Worm (Caenorhabditis elegans) whole organism, L2 larva: ENCODE data around the gene srt-53.

Source experiments
- fos-1 ChIP-seq: fragments of 150-350 bp; optimal IDR thresholded peaks from 2 replicates; lab custom pipeline; 2014; ENCODE audit warnings: missing biosample characterization, missing genetic modification characterization
- lsy-2 ChIP-seq, 2 experiments: fragments of 150-350 bp in 1 of 2; sonication (generic microtip) in 1 of 2; optimal IDR thresholded peaks; 2 replicates each; lab custom pipeline; 2014 to 2017; ENCODE audit warnings: missing biosample characterization in 2 of 2, missing genetic modification characterization in 2 of 2
- mdl-1 ChIP-seq, 2 experiments: fragments of 150-350 bp in 1 of 2; sonication (generic microtip) in 1 of 2; optimal IDR thresholded peaks; 2 replicates each; lab custom pipeline; 2017; ENCODE audit warnings: missing biosample characterization in 2 of 2, missing genetic modification characterization in 2 of 2
- nhr-12 ChIP-seq: fragments of 150-350 bp; optimal IDR thresholded peaks from 2 replicates; lab custom pipeline; 2014; ENCODE audit warnings: missing biosample characterization, missing genetic modification characterization
- nhr-129 ChIP-seq: fragments of 150-350 bp; optimal IDR thresholded peaks from 2 replicates; lab custom pipeline; 2014; ENCODE audit warnings: missing biosample characterization, missing genetic modification characterization

- TF ChIP-seq fos-1 (tag; lab: Kevin White, UChicago) (no peak), nhr-129 (tag; lab: Kevin White, UChicago) (no peak), lsy-2 (tag; optimal IDR thresholded peaks at IDR 0.05; lab: Kevin White, UChicago) (no peak), nhr-12 (tag; lab: Kevin White, UChicago) (no peak), mdl-1 (tag; optimal IDR thresholded peaks at IDR 0.05; lab: Kevin White, UChicago) (no peak)
Observed at ce11 chrV:7985860-7986259, 45.7 kb upstream of the srt-53 start, which contains the start of gene Y97E10AL.1.
